Worm (Caenorhabditis elegans): ENCODE data around the gene ins-5.
"Not testable (repeated sequence)": the region's sequence is repeated elsewhere in the genome, so short reads cannot be mapped to it uniquely, and the experiment has no call there.

ins-5 gene

ce11 chrII:6001004-6001403, 3.6 kb downstream of the ins-5 start:
- TF ChIP-seq ztf-29 (GFP tag; IDR thresholded peaks at IDR 0.05) (no peak), tab-1 (GFP tag; IDR thresholded peaks at IDR 0.05) (no peak), med-1 (GFP tag; optimal IDR thresholded peaks at IDR 0.05; ENCODE audit: insufficient read depth) (no peak), klf-2 (GFP tag; conservative IDR thresholded peaks at IDR 0.05) (no peak), ref-1 (GFP tag; conservative IDR thresholded peaks at IDR 0.05) (no peak), T22C8.4 (GFP tag; IDR thresholded peaks at IDR 0.05) (no peak), cog-1 (tag; optimal IDR thresholded peaks at IDR 0.05) (no peak), flt-1 (GFP tag; IDR thresholded peaks at IDR 0.05) (no peak), ztf-23 (GFP tag; IDR thresholded peaks at IDR 0.05) (no peak)

DNA sequence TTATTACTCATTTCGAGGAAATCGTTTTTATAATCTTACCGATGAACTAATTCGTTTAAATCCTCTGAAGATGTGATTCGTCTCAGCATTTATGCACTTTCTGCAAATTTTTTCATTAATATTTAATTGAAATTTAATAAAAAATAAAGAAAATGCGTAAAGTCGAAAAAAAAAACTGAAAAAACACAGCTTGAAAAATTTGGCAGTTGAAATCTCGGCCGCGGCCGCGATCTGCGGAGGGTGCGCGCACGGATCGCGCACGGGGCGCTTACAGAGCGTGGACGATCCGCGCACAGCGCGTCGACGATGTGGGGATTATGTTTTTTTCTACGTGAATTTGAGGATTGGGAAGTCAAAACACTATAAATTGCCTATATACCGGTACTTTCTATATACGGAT, 11.5 kb downstream of the ins-5 start, which contains the start of gene ZK84.4:
Gene ZK84.4 (minus strand): TSS at position 101 of the 400 bp plus-strand sequence.
- TF ChIP-seq T22C8.4 (GFP tag; IDR thresholded peaks at IDR 0.05); flt-1 (GFP tag; IDR thresholded peaks at IDR 0.05); med-1 (GFP tag; optimal IDR thresholded peaks at IDR 0.05; ENCODE audit: insufficient read depth): not testable (repeated sequence)

DNA sequence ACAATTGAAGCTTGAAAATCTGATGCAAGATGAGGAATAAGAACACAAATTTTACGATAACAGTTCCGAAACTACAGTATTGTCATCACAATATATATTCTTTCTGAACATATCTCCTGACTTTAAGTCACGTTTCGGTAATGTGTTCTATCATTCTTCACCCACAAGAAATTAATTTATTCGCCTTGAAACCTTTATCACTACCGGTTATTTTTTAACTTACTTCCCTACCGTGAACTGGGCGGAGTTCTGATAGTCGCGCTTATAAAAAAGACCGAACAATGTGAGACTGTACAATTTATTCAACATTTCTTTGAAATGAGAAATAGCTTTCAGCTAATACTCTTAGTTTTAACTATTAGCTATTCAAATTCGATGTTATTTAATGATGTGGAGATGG, 13.2 kb downstream of the ins-5 start, which contains the start of gene ins-20:
Gene ins-20 (plus strand): TSS at position 301 of the 400 bp plus-strand sequence.
- TF ChIP-seq ref-1 (GFP tag; conservative IDR thresholded peaks at IDR 0.05): no peak
- TF ChIP-seq klf-2 (GFP tag; conservative IDR thresholded peaks at IDR 0.05): no peak
- no peak for TF ChIP-seq med-1 (GFP tag; optimal IDR thresholded peaks at IDR 0.05; ENCODE audit: insufficient read depth)

- TF ChIP-seq klf-2 (GFP tag; conservative IDR thresholded peaks at IDR 0.05); ztf-23 (GFP tag; IDR thresholded peaks at IDR 0.05); med-1 (GFP tag; optimal IDR thresholded peaks at IDR 0.05; ENCODE audit: insufficient read depth): not testable (repeated sequence)
Measured at ce11 chrII:6014057-6014456, 16.7 kb downstream of the ins-5 start, which contains the start of gene ZK84.2. ZK84.2 (plus strand) TSS chrII:6014357.

ce11 chrII:6016410-6016809, 19.1 kb downstream of the ins-5 start, which contains the start of gene ZK84.5:
ZK84.5 (minus strand) TSS chrII:6016510.
- TF ChIP-seq cog-1 (tag; optimal IDR thresholded peaks at IDR 0.05) (no peak), tab-1 (GFP tag; IDR thresholded peaks at IDR 0.05) (no peak), ztf-23 (GFP tag; IDR thresholded peaks at IDR 0.05) (no peak), ztf-29 (GFP tag; IDR thresholded peaks at IDR 0.05) (no peak), med-1 (GFP tag; optimal IDR thresholded peaks at IDR 0.05; ENCODE audit: insufficient read depth) (no peak), ref-1 (GFP tag; conservative IDR thresholded peaks at IDR 0.05) (no peak), klf-2 (GFP tag; conservative IDR thresholded peaks at IDR 0.05) (no peak), T22C8.4 (GFP tag; IDR thresholded peaks at IDR 0.05) (no peak), flt-1 (GFP tag; IDR thresholded peaks at IDR 0.05) (no peak)

ce11 chrII:6020353-6020752, 23.0 kb downstream of the ins-5 start, which contains the start of gene ZK84.1:
ZK84.1 (plus strand) TSS chrII:6020653.
- TF ChIP-seq tab-1 (GFP tag; IDR thresholded peaks at IDR 0.05) (no peak), ztf-23 (GFP tag; IDR thresholded peaks at IDR 0.05) (no peak), T22C8.4 (GFP tag; IDR thresholded peaks at IDR 0.05) (no peak), flt-1 (GFP tag; IDR thresholded peaks at IDR 0.05) (no peak), cog-1 (tag; optimal IDR thresholded peaks at IDR 0.05) (no peak), med-1 (GFP tag; optimal IDR thresholded peaks at IDR 0.05; ENCODE audit: insufficient read depth) (no peak), ztf-29 (GFP tag; IDR thresholded peaks at IDR 0.05) (no peak), klf-2 (GFP tag; conservative IDR thresholded peaks at IDR 0.05) (no peak), ref-1 (GFP tag; conservative IDR thresholded peaks at IDR 0.05) (no peak)

DNA sequence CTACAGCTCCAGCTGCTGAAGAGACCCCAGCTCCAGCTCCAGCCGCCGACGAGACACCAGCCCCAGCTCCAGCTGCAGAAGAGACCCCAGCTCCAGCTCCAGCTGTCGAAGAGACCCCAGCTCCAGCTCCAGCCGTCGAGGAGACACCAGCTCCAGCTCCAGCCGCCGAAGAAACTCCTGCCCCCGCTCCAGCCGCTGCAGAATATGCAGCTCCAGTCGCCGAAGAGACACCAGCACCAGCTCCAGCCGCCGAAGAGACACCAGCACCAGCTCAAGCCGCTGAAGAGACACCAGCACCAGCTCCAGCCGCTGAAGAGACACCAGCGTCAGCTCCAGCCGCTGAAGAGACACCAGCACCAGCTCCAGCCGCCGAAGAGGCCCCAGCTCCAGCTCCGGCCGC, 25.2 kb downstream of the ins-5 start:
- no peak for TF ChIP-seq cog-1 (tag; optimal IDR thresholded peaks at IDR 0.05)
- TF ChIP-seq ztf-23 (GFP tag; IDR thresholded peaks at IDR 0.05): no peak
- no peak for TF ChIP-seq T22C8.4 (GFP tag; IDR thresholded peaks at IDR 0.05)
- TF ChIP-seq med-1 (GFP tag; optimal IDR thresholded peaks at IDR 0.05; ENCODE audit: insufficient read depth): no peak
- no peak for TF ChIP-seq ztf-29 (GFP tag; IDR thresholded peaks at IDR 0.05)
- no peak for TF ChIP-seq flt-1 (GFP tag; IDR thresholded peaks at IDR 0.05)
- TF ChIP-seq ref-1 (GFP tag; conservative IDR thresholded peaks at IDR 0.05): no peak
- no peak for TF ChIP-seq tab-1 (GFP tag; IDR thresholded peaks at IDR 0.05)
- TF ChIP-seq klf-2 (GFP tag; conservative IDR thresholded peaks at IDR 0.05): no peak

DNA sequence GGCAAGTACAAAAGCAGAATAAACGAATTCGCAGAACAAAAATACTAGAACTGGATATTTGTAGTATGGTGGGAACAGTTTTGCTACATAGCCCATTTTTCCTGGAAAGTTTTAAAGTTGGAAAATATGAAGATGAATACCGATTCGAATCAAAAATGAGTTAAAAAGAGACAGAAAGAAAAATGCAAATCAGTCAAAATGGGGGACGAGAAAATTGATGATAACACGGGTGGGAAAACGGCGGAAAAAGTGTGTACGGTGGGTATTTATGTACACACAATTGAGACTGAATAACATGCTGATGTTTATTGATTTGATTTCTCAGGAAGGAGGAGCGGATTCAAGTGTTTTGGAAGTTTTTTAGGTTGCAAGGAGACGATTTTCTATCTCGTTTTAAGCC, 27.5 kb downstream of the ins-5 start, which contains the start of gene R12C12.9:
Gene R12C12.9 (minus strand): TSS at position 101 of the 400 bp plus-strand sequence.
- no peak for TF ChIP-seq flt-1 (GFP tag; IDR thresholded peaks at IDR 0.05)
- TF ChIP-seq ztf-29 (GFP tag; IDR thresholded peaks at IDR 0.05): no peak
- TF ChIP-seq cog-1 (tag; optimal IDR thresholded peaks at IDR 0.05): no peak
- TF ChIP-seq med-1 (GFP tag; optimal IDR thresholded peaks at IDR 0.05; ENCODE audit: insufficient read depth): no peak
- TF ChIP-seq ref-1 (GFP tag; conservative IDR thresholded peaks at IDR 0.05): no peak
- TF ChIP-seq ztf-23 (GFP tag; IDR thresholded peaks at IDR 0.05): no peak
- no peak for TF ChIP-seq tab-1 (GFP tag; IDR thresholded peaks at IDR 0.05)
- no peak for TF ChIP-seq klf-2 (GFP tag; conservative IDR thresholded peaks at IDR 0.05)
- no peak for TF ChIP-seq T22C8.4 (GFP tag; IDR thresholded peaks at IDR 0.05)

- TF ChIP-seq T22C8.4 (GFP tag; IDR thresholded peaks at IDR 0.05) (no peak), ztf-23 (GFP tag; IDR thresholded peaks at IDR 0.05) (no peak), flt-1 (GFP tag; IDR thresholded peaks at IDR 0.05) (no peak), klf-2 (GFP tag; conservative IDR thresholded peaks at IDR 0.05) (no peak), ztf-29 (GFP tag; IDR thresholded peaks at IDR 0.05) (no peak), tab-1 (GFP tag; IDR thresholded peaks at IDR 0.05) (no peak), ref-1 (GFP tag; conservative IDR thresholded peaks at IDR 0.05) (no peak), cog-1 (tag; optimal IDR thresholded peaks at IDR 0.05) (no peak), med-1 (GFP tag; optimal IDR thresholded peaks at IDR 0.05; ENCODE audit: insufficient read depth) (no peak)
Measured at ce11 chrII:6025647-6026046, 28.3 kb downstream of the ins-5 start.

- no peak for TF ChIP-seq tab-1 (GFP tag; IDR thresholded peaks at IDR 0.05)
- no peak for TF ChIP-seq flt-1 (GFP tag; IDR thresholded peaks at IDR 0.05)
- TF ChIP-seq T22C8.4 (GFP tag; IDR thresholded peaks at IDR 0.05): no peak
- TF ChIP-seq cog-1 (tag; optimal IDR thresholded peaks at IDR 0.05): no peak
- TF ChIP-seq ref-1 (GFP tag; conservative IDR thresholded peaks at IDR 0.05): no peak
- no peak for TF ChIP-seq med-1 (GFP tag; optimal IDR thresholded peaks at IDR 0.05; ENCODE audit: insufficient read depth)
- no peak for TF ChIP-seq klf-2 (GFP tag; conservative IDR thresholded peaks at IDR 0.05)
- TF ChIP-seq ztf-29 (GFP tag; IDR thresholded peaks at IDR 0.05): no peak
- no peak for TF ChIP-seq ztf-23 (GFP tag; IDR thresholded peaks at IDR 0.05)
Measured at ce11 chrII:6026646-6027045, 29.3 kb downstream of the ins-5 start.

Data from whole organism, midembryonic.